Fruit fly (Drosophila melanogaster) whole organism: ENCODE data around the gene CG1999.

ENCODE experiments used
- CG8478 ChIP-seq: fragments of >200 bp; optimal IDR thresholded peaks from 2 replicates; lab custom pipeline; 2018; ENCODE audit warnings: inconsistent platforms
- Dll ChIP-seq: fragments of >200 bp; optimal IDR thresholded peaks from 2 replicates; lab custom pipeline; 2017
- EcR ChIP-seq, 2 experiments: fragments of >200 bp; optimal IDR thresholded peaks; 2 replicates each; lab custom pipeline; 2017; ENCODE audit warnings: missing biosample characterization in 2 of 2, missing genetic modification characterization in 2 of 2, missing genetic modification reagents in 2 of 2
- pan ChIP-seq: fragments of >200 bp; optimal IDR thresholded peaks from 2 replicates; lab custom pipeline; 2017
- psq ChIP-seq: fragments of >200 bp; optimal IDR thresholded peaks from 2 replicates; lab custom pipeline; 2017
- usp ChIP-seq: fragments of >200 bp; optimal IDR thresholded peaks from 2 replicates; lab custom pipeline; 2017; ENCODE audit warnings: missing biosample characterization, missing genetic modification characterization, mixed read lengths

CG1999 gene

DNA sequence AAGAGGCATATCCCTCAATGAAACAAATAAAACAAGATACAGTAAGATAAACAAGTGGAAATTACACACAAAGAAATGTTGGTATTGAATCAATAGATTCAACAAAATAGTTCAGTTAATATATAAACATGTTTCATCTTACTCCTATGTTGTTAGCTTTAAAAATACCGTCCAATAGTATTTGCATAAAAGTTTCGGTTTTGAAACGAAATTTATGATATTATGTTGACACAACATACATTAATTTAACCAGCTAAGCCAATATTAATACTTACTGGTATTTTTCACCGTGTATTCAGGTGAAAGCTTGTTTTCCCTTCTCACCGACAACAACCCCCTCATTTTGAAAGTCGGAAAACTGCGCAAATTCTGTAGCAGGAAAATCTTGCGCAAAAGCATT lies 20.1 kb upstream of the CG1999 start:
- no peak for TF ChIP-seq pan
- TF ChIP-seq usp: no peak
- no peak for TF ChIP-seq EcR (GFP tag; optimal IDR thresholded peaks at IDR 0.05; lab: Kevin White, UChicago)

DNA sequence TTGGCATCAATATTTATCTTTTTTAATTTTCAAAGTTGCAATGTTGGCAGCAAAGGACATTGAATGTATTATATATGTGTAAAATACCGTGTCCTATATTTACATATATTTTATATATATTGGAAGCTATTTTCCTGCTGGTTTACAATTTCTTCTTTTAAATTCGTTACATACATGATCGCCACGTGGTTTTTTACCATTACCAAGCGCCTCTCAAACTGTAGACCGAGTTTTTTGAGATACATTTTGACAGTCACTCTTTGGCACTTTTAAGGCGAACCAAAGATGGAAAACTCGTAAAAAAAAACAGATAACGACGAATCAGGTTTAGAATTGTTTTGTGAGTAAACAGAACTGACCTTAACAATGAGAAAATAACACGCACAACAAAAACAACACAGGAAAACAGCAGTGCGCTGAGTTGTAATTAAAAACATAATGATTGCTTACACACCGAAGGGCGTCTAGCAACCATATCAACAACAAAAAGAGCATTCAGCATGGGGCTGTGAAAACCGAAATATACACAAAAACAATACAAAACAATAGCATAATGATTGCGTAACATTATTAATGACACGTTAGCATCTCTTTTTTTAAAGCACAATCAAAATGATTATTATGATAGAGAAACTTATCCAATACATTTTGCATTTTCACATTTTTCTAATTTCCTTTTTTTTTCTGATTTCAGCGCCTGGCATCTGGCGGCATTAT lies 18.8 kb upstream of the CG1999 start:
- TF ChIP-seq CG8478 (lab: Kevin White, UChicago) (no peak), psq (lab: Kevin White, UChicago) (no peak), pan (no peak), EcR (GFP tag; optimal IDR thresholded peaks at IDR 0.05; lab: Kevin White, UChicago) (no peak), usp (no peak), Dll (lab: Kevin White, UChicago) (no peak)

- no peak for TF ChIP-seq Dll (lab: Kevin White, UChicago)
- TF ChIP-seq usp: no peak
- no peak for TF ChIP-seq pan
- no peak for TF ChIP-seq CG8478 (lab: Kevin White, UChicago)
- TF ChIP-seq psq (lab: Kevin White, UChicago): no peak
- no peak for TF ChIP-seq EcR (GFP tag; optimal IDR thresholded peaks at IDR 0.05; lab: Kevin White, UChicago)
Observed at dm6 chrX:7340667-7341066, 17.9 kb upstream of the CG1999 start.

DNA sequence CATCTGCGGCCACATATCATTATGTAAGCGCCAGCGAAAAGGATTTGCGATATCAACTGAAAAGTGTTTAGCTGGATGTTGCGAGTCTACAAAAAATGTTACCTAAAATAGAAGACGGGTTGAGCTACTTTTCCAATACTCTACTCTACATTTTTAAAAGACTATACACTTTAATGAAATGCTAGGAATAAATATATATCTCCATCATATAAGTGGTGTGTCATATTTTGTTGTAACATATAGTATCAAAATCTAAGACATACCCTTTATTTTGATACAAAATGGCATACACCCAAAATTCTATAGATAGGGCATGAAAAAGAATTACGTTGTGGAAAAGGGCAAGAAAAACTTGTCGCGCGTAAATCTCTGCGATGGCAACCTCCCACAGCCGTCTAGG lies 15.6 kb upstream of the CG1999 start:
- no peak for TF ChIP-seq psq (lab: Kevin White, UChicago)
- no peak for TF ChIP-seq CG8478 (lab: Kevin White, UChicago)
- no peak for TF ChIP-seq Dll (lab: Kevin White, UChicago)
- TF ChIP-seq usp: no peak
- TF ChIP-seq EcR (GFP tag; optimal IDR thresholded peaks at IDR 0.05; lab: Kevin White, UChicago): no peak
- TF ChIP-seq pan: no peak

DNA sequence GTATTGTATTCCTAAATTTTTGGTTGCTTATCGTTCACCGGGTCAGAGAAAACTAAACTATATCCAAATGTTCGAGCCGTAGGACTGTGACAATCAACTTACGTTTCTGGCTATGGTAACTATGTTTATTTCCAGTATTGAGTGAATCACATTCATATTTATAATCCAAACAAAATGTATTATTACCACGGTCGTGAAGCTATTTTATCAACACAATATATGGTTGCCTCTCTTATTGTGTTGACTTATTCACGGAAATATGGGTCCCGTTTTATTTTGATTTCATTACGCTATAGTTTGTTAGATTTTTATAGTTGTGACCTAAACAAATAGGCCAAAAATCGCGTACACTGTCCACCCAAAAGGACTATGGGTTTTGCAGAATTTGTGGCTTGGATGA lies 11.2 kb upstream of the CG1999 start, which contains the start of gene CG15034:
Gene CG15034 (minus strand): TSS at position 101 of the 400 bp plus-strand sequence.
- TF ChIP-seq Dll (lab: Kevin White, UChicago) (no peak), usp (no peak), pan (no peak), EcR (GFP tag; optimal IDR thresholded peaks at IDR 0.05; lab: Kevin White, UChicago) (no peak), psq (lab: Kevin White, UChicago) (no peak)

DNA sequence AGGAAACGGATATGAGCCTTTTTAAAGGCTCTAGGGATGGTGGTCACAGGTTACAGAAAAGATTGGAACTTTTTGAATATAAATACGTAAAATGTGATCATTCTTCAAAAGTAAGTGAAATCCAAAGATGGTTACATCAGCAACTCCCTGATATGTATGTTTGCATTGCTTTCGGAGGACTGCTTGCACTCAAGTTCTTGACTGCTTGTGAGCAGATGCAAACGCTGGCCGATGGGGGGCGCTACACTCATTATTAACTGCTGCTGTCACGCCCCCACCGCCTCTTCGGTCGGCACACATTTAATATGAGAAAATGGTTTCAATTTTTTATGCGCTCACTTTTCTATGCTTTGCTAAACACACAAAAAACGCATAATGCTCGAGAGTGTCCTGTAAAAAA lies 8.6 kb upstream of the CG1999 start:
- TF ChIP-seq usp: no peak
- no peak for TF ChIP-seq pan
- no peak for TF ChIP-seq EcR (GFP tag; optimal IDR thresholded peaks at IDR 0.05; lab: Kevin White, UChicago)
- no peak for TF ChIP-seq psq (lab: Kevin White, UChicago)
- no peak for TF ChIP-seq CG8478 (lab: Kevin White, UChicago)
- no peak for TF ChIP-seq Dll (lab: Kevin White, UChicago)

- TF ChIP-seq Dll (lab: Kevin White, UChicago) (no peak), EcR (GFP tag; optimal IDR thresholded peaks at IDR 0.05; lab: Kevin White, UChicago) (no peak), CG8478 (lab: Kevin White, UChicago) (no peak), pan (no peak)
Observed at dm6 chrX:7368361-7368760, 9.8 kb downstream of the CG1999 start.

- TF ChIP-seq CG8478 (lab: Kevin White, UChicago) (no peak), EcR (GFP tag; optimal IDR thresholded peaks at IDR 0.05; lab: Kevin White, UChicago) (no peak), psq (lab: Kevin White, UChicago) (no peak), usp (no peak), Dll (lab: Kevin White, UChicago) (no peak), pan (no peak)
Observed at dm6 chrX:7372475-7372874, 13.9 kb downstream of the CG1999 start.

- TF ChIP-seq EcR (GFP tag; optimal IDR thresholded peaks at IDR 0.05; lab: Kevin White, UChicago) (no peak), Dll (lab: Kevin White, UChicago) (no peak), CG8478 (lab: Kevin White, UChicago) (no peak), usp (no peak), pan (no peak), psq (lab: Kevin White, UChicago) (no peak)
Observed at dm6 chrX:7377840-7378239, 19.2 kb downstream of the CG1999 start, which contains the start of gene CheA7a. CheA7a (plus strand) TSS chrX:7378140.

- TF ChIP-seq EcR (GFP tag; optimal IDR thresholded peaks at IDR 0.05; lab: Kevin White, UChicago): no peak
- TF ChIP-seq CG8478 (lab: Kevin White, UChicago): no peak
- TF ChIP-seq Dll (lab: Kevin White, UChicago): no peak
Observed at dm6 chrX:7379569-7379968, 21.0 kb downstream of the CG1999 start.

- TF ChIP-seq pan (no peak), Dll (lab: Kevin White, UChicago) (no peak), EcR (GFP tag; optimal IDR thresholded peaks at IDR 0.05; lab: Kevin White, UChicago) (no peak), usp (no peak), psq (lab: Kevin White, UChicago) (no peak), CG8478 (lab: Kevin White, UChicago) (no peak)
Observed at dm6 chrX:7382890-7383289, 24.3 kb downstream of the CG1999 start, which contains the start of gene CG42781. CG42781 (minus strand) TSS chrX:7382990.

- TF ChIP-seq CG8478 (lab: Kevin White, UChicago): no peak
- no peak for TF ChIP-seq EcR (GFP tag; optimal IDR thresholded peaks at IDR 0.05; lab: Kevin White, UChicago)
- no peak for TF ChIP-seq Dll (lab: Kevin White, UChicago)
- TF ChIP-seq psq (lab: Kevin White, UChicago): no peak
- TF ChIP-seq usp: no peak
- no peak for TF ChIP-seq pan
Observed at dm6 chrX:7403074-7403473, 44.5 kb downstream of the CG1999 start, which contains the start of gene CG15035. CG15035 (minus strand) TSS chrX:7403174.

DNA sequence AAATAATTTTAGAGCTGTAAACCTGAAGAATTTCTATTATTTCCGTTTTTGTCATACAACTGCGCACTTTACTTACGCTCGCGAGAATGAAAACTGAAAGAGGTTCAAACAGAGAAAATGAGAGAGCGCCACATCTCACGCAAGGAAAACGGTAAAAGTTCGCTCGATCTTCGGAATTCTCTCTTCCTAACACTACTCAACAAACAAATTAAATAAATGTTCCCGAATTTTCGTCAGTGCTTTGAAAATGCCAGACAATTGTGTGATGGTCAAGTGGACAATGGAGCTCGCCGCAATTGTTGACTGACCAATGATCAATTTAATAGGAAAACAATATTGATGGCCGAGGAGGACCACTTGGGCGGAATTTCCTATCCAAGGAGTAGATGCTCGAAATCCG lies 47.1 kb downstream of the CG1999 start, which contains the start of gene CG1677:
Gene CG1677 (minus strand): TSS at position 101 of the 400 bp plus-strand sequence.
- TF ChIP-seq psq (lab: Kevin White, UChicago) (no peak), Dll (lab: Kevin White, UChicago) (no peak)
